Fruit fly (Drosophila melanogaster) whole organism, embryonic: Measurements from ENCODE around the gene CG33687.
A peak's percentile ranks its signal among the peaks of the same experiment; 100 is the strongest.

ENCODE experiments used
- ATbp ChIP-seq: fragments of 200-800 bp; sonication (Bioruptor generic); optimal IDR thresholded peaks from 2 replicates; lab custom pipeline; 2017; ENCODE audit warnings: missing biosample characterization, mild to moderate bottlenecking, missing genetic modification characterization, missing genetic modification reagents
- Ada2b ChIP-seq: fragments of 200-800 bp; sonication (Bioruptor generic); IDR thresholded peaks from 2 replicates; pipeline ENCODE4 v1.3.6; 2022; ENCODE audit warnings: missing biosample characterization, missing genetic modification characterization
- Atf3 ChIP-seq: fragments of 200-800 bp; sonication (Bioruptor generic); optimal IDR thresholded peaks from 3 replicates; lab custom pipeline; 2016; ENCODE audit warnings: missing biosample characterization, missing genetic modification characterization
- Bteb2 ChIP-seq: fragments of 200-800 bp; sonication (Bioruptor generic); optimal IDR thresholded peaks from 2 replicates; lab custom pipeline; 2016; ENCODE audit warnings: missing biosample characterization, missing genetic modification characterization
- CG10321 ChIP-seq: fragments of 200-800 bp; sonication (Bioruptor generic); IDR thresholded peaks from 2 replicates; pipeline ENCODE4 v1.3.6; 2022; ENCODE audit warnings: missing biosample characterization, missing genetic modification characterization
- CG10462 ChIP-seq: fragments of 200-800 bp; sonication (Bioruptor generic); optimal IDR thresholded peaks from 2 replicates; lab custom pipeline; 2016; ENCODE audit warnings: missing biosample characterization, missing genetic modification characterization
- CG10979 ChIP-seq: fragments of 200-800 bp; sonication (Bioruptor generic); optimal IDR thresholded peaks from 2 replicates; lab custom pipeline; 2018; ENCODE audit warnings: missing biosample characterization, mild to moderate bottlenecking, missing genetic modification characterization, moderate library complexity
- CG11504 ChIP-seq: fragments of 200-800 bp; sonication (Bioruptor generic); optimal IDR thresholded peaks from 3 replicates; lab custom pipeline; 2019; ENCODE audit warnings: missing biosample characterization, mild to moderate bottlenecking, missing genetic modification characterization, moderate library complexity
- CG11560 ChIP-seq: fragments of 200-800 bp; sonication (Bioruptor generic); IDR thresholded peaks from 3 replicates; pipeline ENCODE4 v1.3.6; 2022; ENCODE audit warnings: missing biosample characterization, missing genetic modification characterization
- CG13123 ChIP-seq: fragments of 200-800 bp; sonication (Bioruptor generic); optimal IDR thresholded peaks from 2 replicates; lab custom pipeline; 2016; ENCODE audit warnings: missing biosample characterization, missing genetic modification characterization
- CG16779 ChIP-seq: fragments of 200-800 bp; sonication (Bioruptor generic); IDR thresholded peaks from 2 replicates; pipeline ENCODE4 v1.3.6; 2022; ENCODE audit warnings: missing biosample characterization, missing genetic modification characterization
- CG16813 ChIP-seq: fragments of 200-800 bp; sonication (Bioruptor generic); IDR thresholded peaks from 3 replicates; pipeline ENCODE4 v1.3.6; 2022; ENCODE audit warnings: missing biosample characterization, missing genetic modification characterization; ENCODE audit not compliant: partially characterized antibody
- CG17361 ChIP-seq: fragments of 200-800 bp; sonication (Bioruptor generic); IDR thresholded peaks from 3 replicates; pipeline ENCODE4 v1.3.6; 2022; ENCODE audit warnings: missing biosample characterization, missing genetic modification characterization
- CG17568 ChIP-seq: fragments of 200-800 bp; sonication (Bioruptor generic); optimal IDR thresholded peaks from 2 replicates; lab custom pipeline; 2018; ENCODE audit warnings: missing biosample characterization, mild to moderate bottlenecking, missing genetic modification characterization, moderate library complexity
- CG17612 ChIP-seq: fragments of 200-800 bp; sonication (Bioruptor generic); IDR thresholded peaks from 2 replicates; pipeline ENCODE4 v1.3.6; 2022; ENCODE audit warnings: missing biosample characterization, missing genetic modification characterization
- CG17912 ChIP-seq: fragments of 200-800 bp; sonication (Bioruptor generic); optimal IDR thresholded peaks from 2 replicates; lab custom pipeline; 2018; ENCODE audit warnings: missing biosample characterization, mild to moderate bottlenecking, missing genetic modification characterization
- CG2875 ChIP-seq: fragments of 200-800 bp; sonication (Bioruptor generic); optimal IDR thresholded peaks from 2 replicates; lab custom pipeline; 2017; ENCODE audit warnings: missing biosample characterization, mild to moderate bottlenecking, missing genetic modification characterization, missing genetic modification reagents
- CG30431 ChIP-seq: fragments of 200-800 bp; sonication (Bioruptor generic); optimal IDR thresholded peaks from 2 replicates; lab custom pipeline; 2017; ENCODE audit warnings: missing biosample characterization, missing genetic modification characterization
- CG3407 ChIP-seq: fragments of 200-800 bp; sonication (Bioruptor generic); optimal IDR thresholded peaks from 2 replicates; lab custom pipeline; 2018; ENCODE audit warnings: missing biosample characterization, mild to moderate bottlenecking, missing genetic modification characterization
- CG4854 ChIP-seq: fragments of 200-800 bp; sonication (Bioruptor generic); optimal IDR thresholded peaks from 2 replicates; lab custom pipeline; 2016; ENCODE audit warnings: missing biosample characterization, missing genetic modification characterization, inconsistent platforms
- CG7839 ChIP-seq: fragments of 200-800 bp; sonication (Bioruptor generic); optimal IDR thresholded peaks from 3 replicates; lab custom pipeline; 2018; ENCODE audit warnings: missing biosample characterization, mild to moderate bottlenecking, missing genetic modification characterization, moderate library complexity
- Dbx ChIP-seq: fragments of 200-800 bp; sonication (Bioruptor generic); IDR thresholded peaks from 3 replicates; pipeline ENCODE4 v1.3.6; 2022; ENCODE audit warnings: missing biosample characterization, missing genetic modification characterization
- E2f1 ChIP-seq: fragments of 200-800 bp; sonication (Bioruptor generic); IDR thresholded peaks from 2 replicates; pipeline ENCODE4 v1.3.6; 2022; ENCODE audit warnings: missing biosample characterization, missing genetic modification characterization
- Hey ChIP-seq: fragments of 200-800 bp; sonication (Bioruptor generic); optimal IDR thresholded peaks from 3 replicates; lab custom pipeline; 2018; ENCODE audit warnings: missing biosample characterization, mild to moderate bottlenecking, missing genetic modification characterization
- Kr ChIP-seq: fragments of 200-800 bp; sonication (Bioruptor generic); optimal IDR thresholded peaks from 2 replicates; lab custom pipeline; 2017; ENCODE audit warnings: missing biosample characterization, mild to moderate bottlenecking, missing genetic modification characterization
- Med ChIP-seq: fragments of 200-800 bp; sonication (Bioruptor generic); peaks from one replicate; lab custom pipeline; 2016; ENCODE audit warnings: missing biosample characterization, missing genetic modification characterization, mild to moderate bottlenecking, inconsistent platforms, moderate library complexity
- NK7.1 ChIP-seq: fragments of 200-800 bp; sonication (Bioruptor generic); optimal IDR thresholded peaks from 3 replicates; lab custom pipeline; 2016; ENCODE audit warnings: missing biosample characterization, missing genetic modification characterization
- Sin3A ChIP-seq: fragments of >200 bp; optimal IDR thresholded peaks from 2 replicates; lab custom pipeline; 2018
- Six4 ChIP-seq: fragments of 200-800 bp; sonication (Bioruptor generic); optimal IDR thresholded peaks from 2 replicates; lab custom pipeline; 2016; ENCODE audit warnings: missing biosample characterization, missing genetic modification characterization
- br ChIP-seq: fragments of >200 bp; optimal IDR thresholded peaks from 2 replicates; lab custom pipeline; 2017
- bsh ChIP-seq, 2 experiments: fragments of 200-800 bp; sonication (Bioruptor generic); optimal IDR thresholded peaks; 2 replicates each; lab custom pipeline; 2017 to 2018; ENCODE audit warnings: mild to moderate bottlenecking in 2 of 2, missing biosample characterization in 2 of 2, missing genetic modification characterization in 2 of 2, moderate library complexity in 1 of 2
- cad ChIP-seq: fragments of >200 bp; optimal IDR thresholded peaks from 2 replicates; lab custom pipeline; 2017; ENCODE audit warnings: missing biosample characterization, missing genetic modification characterization
- ci ChIP-seq: fragments of 200-800 bp; sonication (Bioruptor generic); IDR thresholded peaks from 3 replicates; pipeline ENCODE4 v1.3.6; 2022; ENCODE audit warnings: missing biosample characterization, missing genetic modification characterization
- dati ChIP-seq: fragments of 200-800 bp; sonication (Bioruptor generic); IDR thresholded peaks from 2 replicates; pipeline ENCODE4 v1.3.6; 2022; ENCODE audit warnings: missing biosample characterization, missing genetic modification characterization
- dimm ChIP-seq: fragments of 200-800 bp; sonication (Bioruptor generic); IDR thresholded peaks from 2 replicates; pipeline ENCODE4 v1.3.6; 2022; ENCODE audit warnings: missing biosample characterization, missing genetic modification characterization
- fd102C ChIP-seq: fragments of 200-800 bp; sonication (Bioruptor generic); optimal IDR thresholded peaks from 2 replicates; lab custom pipeline; 2018; ENCODE audit warnings: missing biosample characterization, mild to moderate bottlenecking, missing genetic modification characterization, moderate library complexity
- hbn ChIP-seq: fragments of 200-800 bp; sonication (Bioruptor generic); IDR thresholded peaks from 2 replicates; pipeline ENCODE4 v1.3.6; 2022; ENCODE audit warnings: missing biosample characterization, missing genetic modification characterization; ENCODE audit not compliant: partially characterized antibody
- ind ChIP-seq: fragments of 200-800 bp; sonication (Bioruptor generic); optimal IDR thresholded peaks from 3 replicates; lab custom pipeline; 2016; ENCODE audit warnings: missing biosample characterization, missing genetic modification characterization
- lilli ChIP-seq: fragments of 200-800 bp; sonication (Bioruptor generic); optimal IDR thresholded peaks from 3 replicates; lab custom pipeline; 2016; ENCODE audit warnings: missing biosample characterization, missing genetic modification characterization
- lov ChIP-seq, 2 experiments: fragments of 200-800 bp in 1 of 2; fragments of >200 bp in 1 of 2; sonication (Bioruptor generic) in 1 of 2; IDR thresholded peaks in 1 of 2; optimal IDR thresholded peaks in 1 of 2; 2 replicates in 1 of 2; 3 replicates in 1 of 2; pipeline versions ENCODE4 v1.3.6 to Lab custom; 2017 to 2022; ENCODE audit warnings: missing biosample characterization in 1 of 2, missing genetic modification characterization in 1 of 2
- nmo ChIP-seq: fragments of 200-800 bp; sonication (Bioruptor generic); optimal IDR thresholded peaks from 2 replicates; lab custom pipeline; 2018; ENCODE audit warnings: missing biosample characterization, mild to moderate bottlenecking, missing genetic modification characterization, moderate library complexity
- prd ChIP-seq, 3 experiments: fragments of >200 bp in 2 of 3; fragments of 200-800 bp in 1 of 3; sonication (Bioruptor generic) in 1 of 3; optimal IDR thresholded peaks in 2 of 3; IDR thresholded peaks in 1 of 3; 2 replicates in 2 of 3; 3 replicates in 1 of 3; pipeline versions ENCODE4 v1.3.6 to Lab custom; 2017 to 2022; ENCODE audit warnings: missing biosample characterization in 1 of 3, missing genetic modification characterization in 1 of 3
- pzg ChIP-seq: fragments of 200-800 bp; sonication (Bioruptor generic); optimal IDR thresholded peaks from 3 replicates; lab custom pipeline; 2018; ENCODE audit warnings: missing biosample characterization, mild to moderate bottlenecking, missing genetic modification characterization, moderate library complexity
- run ChIP-seq: fragments of 200-800 bp; sonication (Bioruptor generic); optimal IDR thresholded peaks from 3 replicates; lab custom pipeline; 2018; ENCODE audit warnings: missing biosample characterization, mild to moderate bottlenecking, missing genetic modification characterization
- schlank ChIP-seq: fragments of 200-800 bp; sonication (Bioruptor generic); optimal IDR thresholded peaks from 2 replicates; lab custom pipeline; 2018; ENCODE audit warnings: missing biosample characterization, mild to moderate bottlenecking, missing genetic modification characterization
- sima ChIP-seq: fragments of 200-800 bp; sonication (Bioruptor generic); optimal IDR thresholded peaks from 2 replicates; lab custom pipeline; 2016; ENCODE audit warnings: missing biosample characterization, missing genetic modification characterization
- sisA ChIP-seq: fragments of 200-800 bp; sonication (Bioruptor generic); IDR thresholded peaks from 2 replicates; pipeline ENCODE4 v1.3.6; 2022; ENCODE audit warnings: missing biosample characterization, missing genetic modification characterization
- toy ChIP-seq: fragments of 200-800 bp; sonication (Bioruptor generic); IDR thresholded peaks from 2 replicates; pipeline ENCODE4 v1.3.6; 2022; ENCODE audit warnings: missing biosample characterization, missing genetic modification characterization
- yki ChIP-seq: fragments of >200 bp; optimal IDR thresholded peaks from 3 replicates; lab custom pipeline; 2018
- zf30C ChIP-seq: fragments of 200-800 bp; sonication (Bioruptor generic); optimal IDR thresholded peaks from 3 replicates; lab custom pipeline; 2018; ENCODE audit warnings: missing biosample characterization, mild to moderate bottlenecking, missing genetic modification characterization

CG33687 gene

dm6 chr3L:16161847-16162556, 35.7 kb upstream of the CG33687 start (continued):
- TF ChIP-seq CG10321 (no peak), CG17912 (no peak), hbn (GFP tag; lab: Robert Waterston, UW) (no peak), CG11504 (peak; percentile 87), Hey (tag; lab: Kevin White, UChicago) (peak; percentile 19), CG17361 (GFP tag; lab: Robert Waterston, UW) (peak; percentile 76), pzg (GFP tag; lab: Kevin White, UChicago) (no peak), bsh (GFP tag; optimal IDR thresholded peaks at IDR 0.05; lab: Kevin White, UChicago) (peak; percentile 75 to 78), CG30431 (peak; percentile 34), CG11560 (tag; lab: Robert Waterston, UW) (no peak; the same call in 2 of the 3 replicates), E2f1 (peak; percentile 41), yki (lab: Kevin White, UChicago) (no peak), dimm (GFP tag; lab: Robert Waterston, UW) (no peak), zf30C (GFP tag; lab: Kevin White, UChicago) (no peak), toy (no peak), Sin3A (lab: Kevin White, UChicago) (no peak), CG17568 (GFP tag; lab: Kevin White, UChicago) (peak; percentile 62), ind (GFP tag; lab: Kevin White, UChicago) (peak; percentile 68), ATbp (GFP tag; lab: Kevin White, UChicago) (peak; percentile 42), CG13123 (no peak), CG10979 (tag; lab: Kevin White, UChicago) (peak; percentile 71), CG16813 (GFP tag; lab: Robert Waterston, UW) (no peak), Med (GFP tag; lab: Kevin White, UChicago) (peak; percentile 82), CG7839 (tag; lab: Kevin White, UChicago) (peak; percentile 85), lov (optimal IDR thresholded peaks at IDR 0.05; lab: Kevin White, UChicago) (no peak), lov (GFP tag; IDR thresholded peaks at IDR 0.05; lab: Robert Waterston, UW) (no peak), CG3407 (GFP tag; lab: Kevin White, UChicago) (peak; percentile 2), sisA (peak; percentile 53), CG16779 (GFP tag; lab: Robert Waterston, UW) (no peak), CG10462 (GFP tag; lab: Kevin White, UChicago) (peak; percentile 7), CG17612 (GFP tag; lab: Robert Waterston, UW) (peak; percentile 16; the same call in 1 of the 2 replicates), Six4 (GFP tag; lab: Kevin White, UChicago) (peak; percentile 37), Dbx (GFP tag; lab: Robert Waterston, UW) (peak; percentile 62; the same call in 2 of the 3 replicates), nmo (GFP tag; lab: Kevin White, UChicago) (peak; percentile 66), sima (GFP tag; lab: Kevin White, UChicago) (peak; percentile 6), schlank (tag; lab: Kevin White, UChicago) (peak; percentile 11), fd102C (GFP tag; lab: Kevin White, UChicago) (no peak), prd (optimal IDR thresholded peaks at IDR 0.05; lab: Kevin White, UChicago) (no peak), prd (GFP tag; IDR thresholded peaks at IDR 0.05; lab: Robert Waterston, UW) (peak; percentile 60; the same call in 2 of the 3 replicates), ci (GFP tag; lab: Robert Waterston, UW) (peak; percentile 58; the same call in 1 of the 3 replicates), cad (no peak), CG2875 (GFP tag; lab: Kevin White, UChicago) (peak; percentile 27), NK7.1 (GFP tag; lab: Kevin White, UChicago) (no peak), Atf3 (no peak), run (tag; lab: Kevin White, UChicago) (peak; percentile 23), Ada2b (GFP tag; lab: Robert Waterston, UW) (peak; percentile 70), lilli (peak; percentile 83), Kr (no peak), br (lab: Kevin White, UChicago) (no peak), CG4854 (GFP tag; lab: Kevin White, UChicago) (peak; percentile 37), dati (GFP tag; lab: Robert Waterston, UW) (0 out of 2 replicates have a peak, but pooled peaks have one; percentile 1), Bteb2 (GFP tag; lab: Kevin White, UChicago) (peak; percentile 55)
